Fruit fly (Drosophila melanogaster) whole organism, adult: ENCODE measurements around the gene CG43072.
A peak's percentile ranks its signal among the peaks of the same experiment; 100 is the strongest.

Experiments
- CG11617 ChIP-seq: fragments of 200-800 bp; sonication (Bioruptor generic); optimal IDR thresholded peaks from 2 replicates; lab custom pipeline; 2017; ENCODE audit warnings: mild to moderate bottlenecking, missing biosample characterization, missing genetic modification reagents, missing genetic modification characterization
- Hr96 ChIP-seq: fragments of 200-800 bp; sonication (Bioruptor generic); optimal IDR thresholded peaks from 2 replicates; lab custom pipeline; 2016; ENCODE audit warnings: missing biosample characterization, missing genetic modification characterization
- bab1 ChIP-seq: fragments of 200-800 bp; sonication (Bioruptor generic); optimal IDR thresholded peaks from 3 replicates; lab custom pipeline; 2019; ENCODE audit warnings: missing biosample characterization, mild to moderate bottlenecking, missing genetic modification characterization, moderate library complexity
- kay ChIP-seq: fragments of 200-800 bp; sonication (Bioruptor generic); peaks from one replicate; lab custom pipeline; 2016; ENCODE audit warnings: missing biosample characterization, missing genetic modification characterization, borderline replicate concordance

DNA sequence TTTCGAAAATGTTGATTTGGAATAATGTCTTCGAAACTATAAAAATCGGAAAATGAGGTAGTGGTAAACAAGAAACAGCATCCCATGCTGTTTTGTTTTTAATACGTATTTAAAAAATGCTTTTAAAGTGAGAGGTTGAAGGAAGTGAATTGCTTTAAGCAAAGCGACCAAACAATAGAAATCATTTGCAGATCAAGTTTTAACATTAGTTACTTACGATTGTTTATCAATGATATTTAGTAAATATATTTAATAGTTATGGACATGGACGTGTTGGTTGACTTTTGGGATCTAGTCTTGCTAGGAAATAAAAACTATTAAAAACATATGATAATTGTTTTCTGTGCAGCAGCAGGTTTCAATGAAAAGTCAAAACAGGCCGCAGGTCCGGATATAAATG is 9.4 kb upstream of the CG43072 start:
- TF ChIP-seq kay (peak; percentile 87), Hr96 (no peak), CG11617 (GFP tag; lab: Kevin White, UChicago) (no peak), bab1 (GFP tag; lab: Kevin White, UChicago) (no peak)
